Fruit fly (Drosophila melanogaster) whole organism, embryonic: ENCODE measurements around the gene mRRF2.
A peak's percentile ranks its signal among the peaks of the same experiment; 100 is the strongest.

ENCODE experiments used
- Aef1 ChIP-seq: fragments of 200-800 bp; sonication (Bioruptor generic); IDR thresholded peaks from 3 replicates; pipeline ENCODE4 v1.3.6; 2022; ENCODE audit warnings: missing biosample characterization, missing genetic modification characterization
- Awh ChIP-seq: fragments of 200-800 bp; sonication (Bioruptor generic); IDR thresholded peaks from 2 replicates; pipeline ENCODE4, ENCODE4 v1.3.6; 2022; ENCODE audit warnings: missing biosample characterization, missing genetic modification characterization
- Bteb2 ChIP-seq: fragments of 200-800 bp; sonication (Bioruptor generic); optimal IDR thresholded peaks from 2 replicates; lab custom pipeline; 2016; ENCODE audit warnings: missing biosample characterization, missing genetic modification characterization
- CG11398 ChIP-seq: fragments of 200-800 bp; sonication (Bioruptor generic); optimal IDR thresholded peaks from 2 replicates; lab custom pipeline; 2016; ENCODE audit warnings: missing biosample characterization, missing genetic modification characterization
- CG11696 ChIP-seq: fragments of 200-800 bp; sonication (Bioruptor generic); IDR thresholded peaks from 2 replicates; pipeline ENCODE4 v1.3.6; 2022; ENCODE audit warnings: missing biosample characterization, missing genetic modification characterization
- CG12219 ChIP-seq: fragments of 200-800 bp; sonication (Bioruptor generic); optimal IDR thresholded peaks from 3 replicates; lab custom pipeline; 2018; ENCODE audit warnings: missing biosample characterization, mild to moderate bottlenecking, missing genetic modification characterization
- CG1233 ChIP-seq: fragments of 200-800 bp; sonication (Bioruptor generic); optimal IDR thresholded peaks from 4 replicates; lab custom pipeline; 2018; ENCODE audit warnings: missing biosample characterization, mild to moderate bottlenecking, missing genetic modification characterization
- CG13775 ChIP-seq: fragments of 200-800 bp; sonication (Bioruptor generic); optimal IDR thresholded peaks from 3 replicates; lab custom pipeline; 2017; ENCODE audit warnings: missing biosample characterization, mild to moderate bottlenecking, missing genetic modification characterization
- CG15269 ChIP-seq: fragments of 200-800 bp; sonication (Bioruptor generic); optimal IDR thresholded peaks from 2 replicates; lab custom pipeline; 2018; ENCODE audit warnings: missing biosample characterization, mild to moderate bottlenecking, missing genetic modification characterization, moderate library complexity
- CG15479 ChIP-seq: fragments of 200-800 bp; sonication (Bioruptor generic); optimal IDR thresholded peaks from 3 replicates; lab custom pipeline; 2019; ENCODE audit warnings: missing biosample characterization, mild to moderate bottlenecking, missing genetic modification characterization, moderate library complexity
- CG16813 ChIP-seq: fragments of 200-800 bp; sonication (Bioruptor generic); IDR thresholded peaks from 3 replicates; pipeline ENCODE4 v1.3.6; 2022; ENCODE audit warnings: missing biosample characterization, missing genetic modification characterization; ENCODE audit not compliant: partially characterized antibody
- CG17612 ChIP-seq: fragments of 200-800 bp; sonication (Bioruptor generic); IDR thresholded peaks from 2 replicates; pipeline ENCODE4 v1.3.6; 2022; ENCODE audit warnings: missing biosample characterization, missing genetic modification characterization
- CG18011 ChIP-seq: fragments of 200-800 bp; sonication (Bioruptor generic); optimal IDR thresholded peaks from 2 replicates; lab custom pipeline; 2017; ENCODE audit warnings: missing biosample characterization, missing genetic modification characterization, mild to moderate bottlenecking, moderate library complexity, missing genotype
- CG18262 ChIP-seq: fragments of 200-800 bp; optimal IDR thresholded peaks from 3 replicates; lab custom pipeline; 2019; ENCODE audit warnings: missing biosample characterization, mild to moderate bottlenecking, missing genetic modification characterization, moderate library complexity
- CG18764 ChIP-seq: fragments of 200-800 bp; sonication (Bioruptor generic); optimal IDR thresholded peaks from 3 replicates; lab custom pipeline; 2016; ENCODE audit warnings: missing biosample characterization, missing genetic modification characterization
- CG30403 ChIP-seq: fragments of 200-800 bp; sonication (Bioruptor generic); optimal IDR thresholded peaks from 3 replicates; lab custom pipeline; 2016; ENCODE audit warnings: missing biosample characterization, missing genetic modification characterization
- CG32532 ChIP-seq: fragments of 200-800 bp; sonication (Bioruptor generic); IDR thresholded peaks from 2 replicates; pipeline ENCODE4 v1.3.6; 2022; ENCODE audit warnings: missing biosample characterization, missing genetic modification characterization
- CG32767 ChIP-seq: fragments of 200-800 bp; sonication (Bioruptor generic); IDR thresholded peaks from 2 replicates; pipeline ENCODE4 v1.3.6; 2022; ENCODE audit warnings: missing biosample characterization, missing genetic modification characterization
- CG43689 ChIP-seq: fragments of 200-800 bp; sonication (Bioruptor generic); IDR thresholded peaks from 2 replicates; pipeline ENCODE4 v1.3.6; 2022; ENCODE audit warnings: missing biosample characterization, missing genetic modification characterization
- CG7357 ChIP-seq: fragments of 200-800 bp; sonication (Bioruptor generic); IDR thresholded peaks from 3 replicates; pipeline ENCODE4 v1.3.6; 2022; ENCODE audit warnings: missing biosample characterization, missing genetic modification characterization
- CG8765 ChIP-seq: fragments of 200-800 bp; sonication (Bioruptor generic); IDR thresholded peaks from 2 replicates; pipeline ENCODE4 v1.3.6; 2022; ENCODE audit warnings: missing biosample characterization, missing genetic modification characterization
- CG9437 ChIP-seq: fragments of 200-800 bp; sonication (Bioruptor generic); optimal IDR thresholded peaks from 2 replicates; lab custom pipeline; 2018; ENCODE audit warnings: missing biosample characterization, mild to moderate bottlenecking, missing genetic modification characterization
- CG9609 ChIP-seq: fragments of 200-800 bp; sonication (Bioruptor generic); optimal IDR thresholded peaks from 3 replicates; lab custom pipeline; 2016; ENCODE audit warnings: missing biosample characterization, missing genetic modification characterization
- CG9727 ChIP-seq: fragments of 200-800 bp; sonication (Bioruptor generic); optimal IDR thresholded peaks from 3 replicates; lab custom pipeline; 2017; ENCODE audit warnings: missing biosample characterization, mild to moderate bottlenecking, missing genetic modification characterization
- Chrac-16 ChIP-seq: fragments of 200-800 bp; sonication (Bioruptor generic); optimal IDR thresholded peaks from 3 replicates; lab custom pipeline; 2016; ENCODE audit warnings: missing biosample characterization, missing genetic modification characterization
- Drgx ChIP-seq: fragments of 200-800 bp; sonication (Bioruptor generic); IDR thresholded peaks from 2 replicates; pipeline ENCODE4 v1.3.6; 2022; ENCODE audit warnings: missing biosample characterization, missing genetic modification characterization
- HLH3B ChIP-seq: fragments of 200-800 bp; sonication (Bioruptor generic); IDR thresholded peaks from 2 replicates; pipeline ENCODE4 v1.3.6; 2022; ENCODE audit warnings: missing biosample characterization, missing genetic modification characterization
- HLH4C ChIP-seq: fragments of 200-800 bp; sonication (Bioruptor generic); IDR thresholded peaks from 3 replicates; pipeline ENCODE4 v1.3.6; 2022; ENCODE audit warnings: missing biosample characterization, missing genetic modification characterization; ENCODE audit not compliant: partially characterized antibody
- Hr39 ChIP-seq: fragments of >200 bp; optimal IDR thresholded peaks from 2 replicates; lab custom pipeline; 2017
- Hsf ChIP-seq: fragments of 200-800 bp; sonication (Bioruptor generic); optimal IDR thresholded peaks from 3 replicates; lab custom pipeline; 2016; ENCODE audit warnings: missing biosample characterization, missing genetic modification characterization
- Oaz ChIP-seq: fragments of 200-800 bp; sonication (Bioruptor generic); IDR thresholded peaks from 2 replicates; pipeline ENCODE4 v1.3.6; 2022; ENCODE audit warnings: missing biosample characterization, missing genetic modification characterization
- Ptx1 ChIP-seq: fragments of 200-800 bp; sonication (Bioruptor generic); IDR thresholded peaks from 2 replicates; pipeline ENCODE4 v1.3.6; 2022; ENCODE audit warnings: missing biosample characterization, missing genetic modification characterization
- Ravus ChIP-seq: fragments of 200-800 bp; sonication (Bioruptor generic); IDR thresholded peaks from 2 replicates; pipeline ENCODE4 v1.3.6; 2022; ENCODE audit warnings: missing biosample characterization, missing genetic modification characterization
- Spps ChIP-seq: fragments of 200-800 bp; sonication (Bioruptor generic); optimal IDR thresholded peaks from 2 replicates; lab custom pipeline; 2018; ENCODE audit warnings: missing biosample characterization, mild to moderate bottlenecking, missing genetic modification characterization
- al ChIP-seq: fragments of 200-800 bp; sonication (Bioruptor generic); IDR thresholded peaks from 2 replicates; pipeline ENCODE4 v1.3.6; 2022; ENCODE audit warnings: missing biosample characterization, missing genetic modification characterization
- ase ChIP-seq: fragments of 200-800 bp; sonication (Bioruptor generic); IDR thresholded peaks from 3 replicates; pipeline ENCODE4 v1.3.6; 2022; ENCODE audit warnings: missing biosample characterization, missing genetic modification characterization
- emc ChIP-seq: fragments of 200-800 bp; sonication (Bioruptor generic); optimal IDR thresholded peaks from 2 replicates; lab custom pipeline; 2016; ENCODE audit warnings: missing biosample characterization, missing genetic modification characterization
- ems ChIP-seq: fragments of 200-800 bp; sonication (Bioruptor generic); optimal IDR thresholded peaks from 3 replicates; lab custom pipeline; 2016; ENCODE audit warnings: missing biosample characterization, missing genetic modification characterization
- ewg ChIP-seq: fragments of 200-800 bp; sonication (Bioruptor generic); optimal IDR thresholded peaks from 3 replicates; lab custom pipeline; 2017; ENCODE audit warnings: mild to moderate bottlenecking, missing biosample characterization, missing genetic modification reagents, missing genetic modification characterization
- fd102C ChIP-seq: fragments of 200-800 bp; sonication (Bioruptor generic); optimal IDR thresholded peaks from 2 replicates; lab custom pipeline; 2018; ENCODE audit warnings: missing biosample characterization, mild to moderate bottlenecking, missing genetic modification characterization, moderate library complexity
- fd3F ChIP-seq: fragments of 200-800 bp; sonication (Bioruptor generic); optimal IDR thresholded peaks from 2 replicates; lab custom pipeline; 2018; ENCODE audit warnings: missing biosample characterization, mild to moderate bottlenecking, missing genetic modification characterization, moderate library complexity
- fd64A ChIP-seq: fragments of 200-800 bp; sonication (Bioruptor generic); optimal IDR thresholded peaks from 3 replicates; lab custom pipeline; 2018; ENCODE audit warnings: missing biosample characterization, mild to moderate bottlenecking, missing genetic modification characterization
- fru ChIP-seq: fragments of >200 bp; optimal IDR thresholded peaks from 2 replicates; lab custom pipeline; 2017
- hth ChIP-seq: fragments of >200 bp; optimal IDR thresholded peaks from 2 replicates; lab custom pipeline; 2017; ENCODE audit warnings: inconsistent platforms
- ken ChIP-seq: fragments of 200-800 bp; sonication (Bioruptor generic); IDR thresholded peaks from 3 replicates; pipeline ENCODE4 v1.3.6; 2022; ENCODE audit warnings: missing biosample characterization, missing genetic modification characterization
- lab ChIP-seq: fragments of 200-800 bp; sonication (Bioruptor generic); optimal IDR thresholded peaks from 3 replicates; lab custom pipeline; 2017; ENCODE audit warnings: missing biosample characterization, missing genetic modification characterization, mild to moderate bottlenecking, moderate library complexity, missing genetic modification reagents
- mld ChIP-seq: fragments of 200-800 bp; sonication (Bioruptor generic); IDR thresholded peaks from 3 replicates; pipeline ENCODE4 v1.3.6; 2022; ENCODE audit warnings: missing biosample characterization, missing genetic modification characterization; ENCODE audit not compliant: partially characterized antibody
- nerfin-2 ChIP-seq: fragments of 200-800 bp; sonication (Bioruptor generic); IDR thresholded peaks from 2 replicates; pipeline ENCODE4 v1.3.6; 2022; ENCODE audit warnings: missing biosample characterization, missing genetic modification characterization; ENCODE audit not compliant: partially characterized antibody
- oc ChIP-seq: fragments of 200-800 bp; sonication (Bioruptor generic); optimal IDR thresholded peaks from 2 replicates; lab custom pipeline; 2018; ENCODE audit warnings: missing biosample characterization, mild to moderate bottlenecking, missing genetic modification characterization, moderate library complexity
- pzg ChIP-seq: fragments of 200-800 bp; sonication (Bioruptor generic); optimal IDR thresholded peaks from 3 replicates; lab custom pipeline; 2018; ENCODE audit warnings: missing biosample characterization, mild to moderate bottlenecking, missing genetic modification characterization, moderate library complexity
- sug ChIP-seq: fragments of 200-800 bp; optimal IDR thresholded peaks from 2 replicates; lab custom pipeline; 2019; ENCODE audit warnings: missing biosample characterization, mild to moderate bottlenecking, missing genetic modification characterization, moderate library complexity

Gene mRRF2

dm6 chr3R:22597344-22597954, 16.0 kb upstream of the mRRF2 start (continued):
- no peak for TF ChIP-seq CG9437 (GFP tag; lab: Kevin White, UChicago)
- peak; percentile 73 for TF ChIP-seq CG30403 (GFP tag; lab: Kevin White, UChicago)
- no peak for TF ChIP-seq CG18764 (GFP tag; lab: Kevin White, UChicago)
- TF ChIP-seq al (GFP tag; lab: Robert Waterston, UW) = 0 out of 2 replicates have a peak, but pooled peaks have one; percentile 34
- peak; percentile 7 for TF ChIP-seq CG13775
- TF ChIP-seq HLH3B (GFP tag; lab: Robert Waterston, UW) = peak; percentile 85
- TF ChIP-seq Ptx1 (GFP tag; lab: Robert Waterston, UW) = peak; percentile 82
- no peak for TF ChIP-seq emc (GFP tag; lab: Kevin White, UChicago)
- TF ChIP-seq Drgx = peak; percentile 81
- TF ChIP-seq nerfin-2 (GFP tag; lab: Robert Waterston, UW) = no peak
- TF ChIP-seq CG17612 = no peak
- peak; percentile 23 for TF ChIP-seq CG9609 (GFP tag; lab: Kevin White, UChicago)
- peak; percentile 28 for TF ChIP-seq fd64A (GFP tag; lab: Kevin White, UChicago)
- TF ChIP-seq ewg (GFP tag; lab: Kevin White, UChicago) = peak; percentile 65
- peak; percentile 35; the same call in 1 of the 2 replicates for TF ChIP-seq CG11696 (GFP tag; lab: Robert Waterston, UW)
- TF ChIP-seq Oaz (GFP tag; lab: Robert Waterston, UW) = no peak; the same call in 1 of the 2 replicates
- no peak for TF ChIP-seq Hr39
- TF ChIP-seq CG32767 (GFP tag; lab: Robert Waterston, UW) = peak; percentile 35; the same call in 1 of the 2 replicates
- TF ChIP-seq CG15479 = no peak
- peak; percentile 86 for TF ChIP-seq oc (tag; lab: Kevin White, UChicago)
- TF ChIP-seq CG18262 (tag; lab: Kevin White, UChicago) = no peak
- no peak for TF ChIP-seq CG1233 (GFP tag; lab: Kevin White, UChicago)
- no peak for TF ChIP-seq fd102C
- TF ChIP-seq Bteb2 = no peak
- TF ChIP-seq fru = no peak
- TF ChIP-seq CG15269 (tag; lab: Kevin White, UChicago) = no peak
- peak; percentile 72 for TF ChIP-seq Aef1 (GFP tag; lab: Robert Waterston, UW)
- 0 out of 2 replicates have a peak, but pooled peaks have one; percentile 14 for TF ChIP-seq Ravus
- no peak for TF ChIP-seq HLH4C (GFP tag; lab: Robert Waterston, UW)
- peak; percentile 34; the same call in 1 of the 3 replicates for TF ChIP-seq CG7357 (GFP tag; lab: Robert Waterston, UW)
- no peak for TF ChIP-seq CG8765 (GFP tag; lab: Robert Waterston, UW)
- no peak for TF ChIP-seq mld
- peak; percentile 35 for TF ChIP-seq CG9727 (GFP tag; lab: Kevin White, UChicago)
- TF ChIP-seq Spps (tag; lab: Kevin White, UChicago) = peak; percentile 5
- no peak for TF ChIP-seq CG11398 (GFP tag; lab: Kevin White, UChicago)
- TF ChIP-seq hth (lab: Kevin White, UChicago) = no peak
- TF ChIP-seq pzg (GFP tag; lab: Kevin White, UChicago) = no peak
- peak; percentile 77 for TF ChIP-seq CG32532 (GFP tag; lab: Robert Waterston, UW)
- peak; percentile 85 for TF ChIP-seq sug (tag; lab: Kevin White, UChicago)
- TF ChIP-seq Hsf = peak; percentile 70
- TF ChIP-seq lab (GFP tag; lab: Kevin White, UChicago) = peak; percentile 72
- peak; percentile 66 for TF ChIP-seq Chrac-16 (GFP tag; lab: Kevin White, UChicago)
- TF ChIP-seq CG16813 (GFP tag; lab: Robert Waterston, UW) = no peak
- peak; percentile 65; the same call in 1 of the 3 replicates for TF ChIP-seq ase (GFP tag; lab: Robert Waterston, UW)
- peak; percentile 86 for TF ChIP-seq Awh (GFP tag; lab: Robert Waterston, UW)
- peak; percentile 6 for TF ChIP-seq ems (GFP tag; lab: Kevin White, UChicago)
- no peak for TF ChIP-seq CG12219 (GFP tag; lab: Kevin White, UChicago)
- TF ChIP-seq CG43689 (GFP tag; lab: Robert Waterston, UW) = 0 out of 2 replicates have a peak, but pooled peaks have one; percentile 30
- no peak for TF ChIP-seq CG18011 (GFP tag; lab: Kevin White, UChicago)
- TF ChIP-seq fd3F (GFP tag; lab: Kevin White, UChicago) = peak; percentile 34
- TF ChIP-seq ken (GFP tag; lab: Robert Waterston, UW) = peak; percentile 89
